Fruit fly (Drosophila melanogaster) S2 (cell line): ENCODE results near the gene Gyc88E.

Experiments
- CG8478 ChIP-seq: fragments of >200 bp; optimal IDR thresholded peaks from 2 replicates; lab custom pipeline; 2018
- CTCF ChIP-seq, 2 experiments: fragments of >200 bp; optimal IDR thresholded peaks; 2 replicates each; lab custom pipeline; 2018

dm6 chr3R:15197373-15197772, 47.2 kb downstream of the Gyc88E start:
- TF ChIP-seq CG8478 (no peak), CTCF (optimal IDR thresholded peaks at IDR 0.05; lab: Kevin White, UChicago) (no peak)
